Fruit fly (Drosophila melanogaster): ENCODE data around the gene Hrb98DE.

Hrb98DE gene

dm6 chr3R:28654596-28654995 is 55.0 kb downstream of the Hrb98DE start:
- TF ChIP-seq psq (GFP tag; optimal IDR thresholded peaks at IDR 0.05) (no peak), sage (GFP tag; optimal IDR thresholded peaks at IDR 0.05) (no peak), Sp1 (GFP tag; optimal IDR thresholded peaks at IDR 0.05) (no peak), dmrt93B (GFP tag; optimal IDR thresholded peaks at IDR 0.05) (no peak), brk (GFP tag; optimal IDR thresholded peaks at IDR 0.05) (no peak), Dfd (GFP tag; optimal IDR thresholded peaks at IDR 0.05) (no peak), Hr78 (GFP tag; optimal IDR thresholded peaks at IDR 0.05) (no peak), Hr83 (GFP tag; optimal IDR thresholded peaks at IDR 0.05; ENCODE audit: poor library complexity, severe bottlenecking) (no peak)

All from whole organism, wandering third instar larva.